Worm (Caenorhabditis elegans) whole organism, L1 larva: ENCODE measurements around the gene B0252.8.

ENCODE experiments used
- C16A3.4 ChIP-seq: fragments of 150-350 bp; optimal IDR thresholded peaks from 2 replicates; lab custom pipeline; 2014; ENCODE audit warnings: missing biosample characterization, missing genetic modification characterization
- aha-1 ChIP-seq: fragments of 150-350 bp; optimal IDR thresholded peaks from 2 replicates; lab custom pipeline; 2014; ENCODE audit warnings: missing biosample characterization, missing genetic modification characterization
- alr-1 ChIP-seq: fragments of 200-800 bp; sonication (Bioruptor generic); optimal IDR thresholded peaks from 2 replicates; lab custom pipeline; 2018; ENCODE audit warnings: borderline replicate concordance, mild to moderate bottlenecking, missing genetic modification characterization, missing compliant biosample characterization
- aly-2 ChIP-seq: fragments of 150-350 bp; optimal IDR thresholded peaks from 2 replicates; lab custom pipeline; 2014; ENCODE audit warnings: missing biosample characterization, missing genetic modification characterization
- ama-1 ChIP-seq: fragments of 150-350 bp; optimal IDR thresholded peaks from 2 replicates; lab custom pipeline; 2014
- ceh-63 ChIP-seq: fragments of 200-800 bp; sonication (Bioruptor generic); optimal IDR thresholded peaks from 2 replicates; lab custom pipeline; 2018; ENCODE audit warnings: mild to moderate bottlenecking, missing genetic modification characterization, missing compliant biosample characterization
- ceh-8 ChIP-seq: fragments of 200-800 bp; sonication (Bioruptor generic); optimal IDR thresholded peaks from 2 replicates; lab custom pipeline; 2018; ENCODE audit warnings: mild to moderate bottlenecking, missing genetic modification characterization, moderate library complexity, missing compliant biosample characterization
- ceh-82 ChIP-seq, 3 experiments: fragments of 150-350 bp in 1 of 3; sonication (generic microtip) in 2 of 3; optimal IDR thresholded peaks; 2 replicates each; lab custom pipeline; 2014 to 2017; ENCODE audit warnings: missing biosample characterization in 3 of 3, missing genetic modification characterization in 3 of 3
- ceh-88 ChIP-seq: fragments of 200-800 bp; sonication (Bioruptor generic); IDR thresholded peaks from 2 replicates; pipeline ENCODE4 v1.3.6; 2022; ENCODE audit warnings: missing genetic modification characterization, missing compliant biosample characterization
- ceh-90 ChIP-seq: sonication (generic microtip); optimal IDR thresholded peaks from 2 replicates; lab custom pipeline; 2016; ENCODE audit warnings: missing genetic modification characterization, missing compliant biosample characterization
- dpl-1 ChIP-seq, 3 experiments: fragments of 150-350 bp in 2 of 3; sonication (generic microtip) in 1 of 3; optimal IDR thresholded peaks; 2 replicates each; lab custom pipeline; 2014 to 2017; ENCODE audit warnings: missing biosample characterization in 3 of 3, missing genetic modification characterization in 3 of 3, missing genetic modification reagents in 3 of 3
- dsc-1 ChIP-seq: sonication (generic microtip); optimal IDR thresholded peaks from 2 replicates; lab custom pipeline; 2016; ENCODE audit warnings: mild to moderate bottlenecking, missing genetic modification characterization, missing compliant biosample characterization
- efl-1 ChIP-seq, 4 experiments: fragments of 150-350 bp; optimal IDR thresholded peaks in 3 of 4; peaks in 1 of 4; 1 replicate in 1 of 4; 2 replicates in 3 of 4; lab custom pipeline; 2014; ENCODE audit warnings: missing biosample characterization in 2 of 4, missing genetic modification characterization in 2 of 4, missing genetic modification reagents in 2 of 4
- efl-3 ChIP-seq: fragments of 200-800 bp; sonication (Bioruptor generic); optimal IDR thresholded peaks from 2 replicates; lab custom pipeline; 2018; ENCODE audit warnings: mild to moderate bottlenecking, missing genetic modification characterization, missing compliant biosample characterization
- egl-27 ChIP-seq, 2 experiments: fragments of 150-350 bp in 1 of 2; sonication (generic microtip); optimal IDR thresholded peaks; 3 replicates each; lab custom pipeline; 2017 to 2018; ENCODE audit warnings: missing biosample characterization in 2 of 2, missing genetic modification characterization in 2 of 2, missing genetic modification reagents in 2 of 2
- elt-3 ChIP-seq, 6 experiments: fragments of 150-350 bp in 1 of 6; sonication (generic microtip); optimal IDR thresholded peaks; 2 replicates each; lab custom pipeline; 2017 to 2018; ENCODE audit warnings: missing biosample characterization in 6 of 6, missing genetic modification characterization in 6 of 6, inconsistent platforms in 1 of 6
- fos-1 ChIP-seq: fragments of 150-350 bp; optimal IDR thresholded peaks from 2 replicates; lab custom pipeline; 2014; ENCODE audit warnings: missing biosample characterization, missing genetic modification characterization
- grh-1 ChIP-seq: fragments of 200-800 bp; sonication (Bioruptor generic); IDR thresholded peaks from 2 replicates; pipeline ENCODE4 v1.3.6; 2022; ENCODE audit warnings: missing genetic modification reagents, missing genetic modification characterization, missing compliant biosample characterization
- hlh-17 ChIP-seq: fragments of 200-800 bp; sonication (Bioruptor generic); optimal IDR thresholded peaks from 2 replicates; lab custom pipeline; 2018; ENCODE audit warnings: missing genetic modification characterization, mild to moderate bottlenecking, missing compliant biosample characterization, moderate library complexity, borderline replicate concordance
- hpl-2 ChIP-seq: fragments of 150-350 bp; optimal IDR thresholded peaks from 2 replicates; lab custom pipeline; 2014; ENCODE audit warnings: missing biosample characterization, missing genetic modification reagents, missing genetic modification characterization
- irx-1 ChIP-seq: sonication (generic microtip); optimal IDR thresholded peaks from 2 replicates; lab custom pipeline; 2016; ENCODE audit warnings: missing genetic modification characterization, missing compliant biosample characterization
- isw-1 ChIP-seq: fragments of 200-800 bp; sonication (Bioruptor generic); IDR thresholded peaks from 2 replicates; pipeline ENCODE4 v1.3.6; 2022; ENCODE audit warnings: missing genetic modification characterization, missing compliant biosample characterization
- jun-1 ChIP-seq: fragments of 150-350 bp; optimal IDR thresholded peaks from 2 replicates; lab custom pipeline; 2014; ENCODE audit warnings: missing biosample characterization, missing genetic modification reagents, missing genetic modification characterization
- lin-13 ChIP-seq: fragments of 150-350 bp; optimal IDR thresholded peaks from 2 replicates; lab custom pipeline; 2014; ENCODE audit warnings: missing biosample characterization, missing genetic modification reagents, missing genetic modification characterization
- lin-35 ChIP-seq, 2 experiments: fragments of 150-350 bp; optimal IDR thresholded peaks; 2 replicates each; lab custom pipeline; 2014; ENCODE audit warnings: missing biosample characterization in 2 of 2, missing genetic modification characterization in 2 of 2, missing genetic modification reagents in 2 of 2
- lir-3 ChIP-seq: sonication (generic microtip); optimal IDR thresholded peaks from 2 replicates; lab custom pipeline; 2016; ENCODE audit warnings: mild to moderate bottlenecking, missing genetic modification characterization, moderate library complexity, missing compliant biosample characterization; ENCODE audit not compliant: poor library complexity
- mef-2 ChIP-seq: fragments of 150-350 bp; optimal IDR thresholded peaks from 2 replicates; lab custom pipeline; 2014; ENCODE audit warnings: missing biosample characterization, missing genetic modification characterization
- mep-1 ChIP-seq: fragments of 150-350 bp; optimal IDR thresholded peaks from 2 replicates; lab custom pipeline; 2014; ENCODE audit warnings: missing biosample characterization, missing genetic modification characterization
- nhr-12 ChIP-seq: sonication (generic microtip); optimal IDR thresholded peaks from 2 replicates; lab custom pipeline; 2017; ENCODE audit warnings: missing biosample characterization, missing genetic modification characterization
- nhr-20 ChIP-seq: sonication (generic microtip); optimal IDR thresholded peaks from 2 replicates; lab custom pipeline; 2016; ENCODE audit warnings: mild to moderate bottlenecking, missing genetic modification characterization, missing compliant biosample characterization
- nhr-47 ChIP-seq: sonication (generic microtip); optimal IDR thresholded peaks from 2 replicates; lab custom pipeline; 2016; ENCODE audit warnings: mild to moderate bottlenecking, missing genetic modification characterization, moderate library complexity, missing compliant biosample characterization
- nhr-71 ChIP-seq: sonication (generic microtip); optimal IDR thresholded peaks from 2 replicates; lab custom pipeline; 2016; ENCODE audit warnings: mild to moderate bottlenecking, missing genetic modification characterization, moderate library complexity, missing compliant biosample characterization
- nhr-77 ChIP-seq: fragments of 150-350 bp; optimal IDR thresholded peaks from 2 replicates; lab custom pipeline; 2014; ENCODE audit warnings: missing biosample characterization, missing genetic modification characterization
- nhr-85 ChIP-seq: sonication (generic microtip); peaks from one replicate; lab custom pipeline; 2016; ENCODE audit warnings: missing genetic modification characterization, inconsistent platforms, missing compliant biosample characterization
- nhr-90 ChIP-seq: sonication (generic microtip); optimal IDR thresholded peaks from 2 replicates; lab custom pipeline; 2016; ENCODE audit warnings: mild to moderate bottlenecking, missing genetic modification characterization, missing compliant biosample characterization; ENCODE audit not compliant: poor library complexity
- pqm-1 ChIP-seq: sonication (generic microtip); optimal IDR thresholded peaks from 3 replicates; lab custom pipeline; 2017; ENCODE audit warnings: missing biosample characterization, missing genetic modification characterization
- skn-1 ChIP-seq: fragments of 150-350 bp; optimal IDR thresholded peaks from 2 replicates; lab custom pipeline; 2014; ENCODE audit warnings: missing biosample characterization, missing genetic modification characterization
- sox-4 ChIP-seq: sonication (generic microtip); optimal IDR thresholded peaks from 2 replicates; lab custom pipeline; 2016; ENCODE audit warnings: missing genetic modification characterization, missing compliant biosample characterization
- sup-37 ChIP-seq: fragments of 200-800 bp; sonication (Bioruptor generic); optimal IDR thresholded peaks from 2 replicates; lab custom pipeline; 2018; ENCODE audit warnings: mild to moderate bottlenecking, missing genetic modification characterization, missing compliant biosample characterization
- swsn-7 ChIP-seq: sonication (generic microtip); optimal IDR thresholded peaks from 2 replicates; lab custom pipeline; 2016; ENCODE audit warnings: missing genetic modification characterization, missing compliant biosample characterization
- tbx-2 ChIP-seq: sonication (generic microtip); optimal IDR thresholded peaks from 2 replicates; lab custom pipeline; 2016; ENCODE audit warnings: missing genetic modification characterization, missing compliant biosample characterization
- tlp-1 ChIP-seq: fragments of 150-350 bp; optimal IDR thresholded peaks from 2 replicates; lab custom pipeline; 2014; ENCODE audit warnings: missing biosample characterization, missing genetic modification characterization
- vab-15 ChIP-seq: sonication (generic microtip); optimal IDR thresholded peaks from 2 replicates; lab custom pipeline; 2017; ENCODE audit warnings: missing genotype, mild to moderate bottlenecking, missing genetic modification characterization, missing compliant biosample characterization
- zip-4 ChIP-seq: fragments of 200-800 bp; sonication (Bioruptor generic); optimal IDR thresholded peaks from 2 replicates; lab custom pipeline; 2018; ENCODE audit warnings: mild to moderate bottlenecking, missing genetic modification characterization, moderate library complexity, missing compliant biosample characterization
- ztf-4 ChIP-seq: fragments of 150-350 bp; optimal IDR thresholded peaks from 2 replicates; lab custom pipeline; 2014; ENCODE audit warnings: missing biosample characterization, missing genetic modification characterization

Gene B0252.8

DNA sequence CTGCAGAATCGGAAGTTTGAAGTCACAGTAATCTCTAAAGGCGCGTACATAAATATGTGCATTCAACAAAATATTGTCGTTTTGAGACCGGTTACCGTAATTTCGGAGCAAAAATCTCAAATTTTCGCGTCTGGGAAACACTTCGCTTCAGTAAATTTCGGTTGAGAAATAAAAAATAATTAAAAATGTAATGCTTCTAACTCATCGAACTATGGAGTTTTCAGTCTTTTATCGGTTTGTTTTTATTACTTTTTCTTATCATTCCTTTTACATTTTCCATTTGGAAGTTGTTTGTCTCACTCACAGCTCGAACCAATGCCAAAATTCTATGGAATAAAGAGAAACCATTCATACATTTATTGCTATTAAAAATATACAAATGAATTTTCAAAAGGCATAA, 27.8 kb upstream of the B0252.8 start (continued):
- no peak for TF ChIP-seq ceh-82 (tag; optimal IDR thresholded peaks at IDR 0.05; lab: Kevin White, UChicago)
- peak; percentile 59 for TF ChIP-seq ceh-88 (GFP tag; lab: Robert Waterston, UW)
- TF ChIP-seq ceh-8 = no peak
- peak; percentile 39 for TF ChIP-seq C16A3.4
- TF ChIP-seq swsn-7 = peak; percentile 40
- no peak for TF ChIP-seq tlp-1
- TF ChIP-seq dpl-1 (GFP tag; optimal IDR thresholded peaks at IDR 0.05; lab: Kevin White, UChicago) = peak in 1 of 3 experiments; percentile 18
- no peak for TF ChIP-seq efl-3
- TF ChIP-seq ceh-90 (tag; lab: Kevin White, UChicago) = no peak

- peak in 1 of 2 experiments; percentile 9 for TF ChIP-seq lin-35 (GFP tag; optimal IDR thresholded peaks at IDR 0.05; lab: Kevin White, UChicago)
- no peak for TF ChIP-seq efl-1 (optimal IDR thresholded peaks at IDR 0.05; lab: Kevin White, UChicago)
- peak in 1 of 2 experiments; percentile 90 for TF ChIP-seq efl-1 (GFP tag; optimal IDR thresholded peaks at IDR 0.05 in 1 of 2; lab: Kevin White, UChicago)
- peak; percentile 17 for TF ChIP-seq lin-13 (GFP tag; lab: Kevin White, UChicago)
- peak; percentile 57 for TF ChIP-seq hpl-2 (GFP tag; lab: Kevin White, UChicago)
- TF ChIP-seq ama-1 (lab: Kevin White, UChicago) = no peak
- TF ChIP-seq nhr-20 = peak; percentile 11
- no peak for TF ChIP-seq dsc-1 (tag; lab: Kevin White, UChicago)
- no peak for TF ChIP-seq sox-4 (tag; lab: Kevin White, UChicago)
- peak; percentile 8 for TF ChIP-seq skn-1 (tag; lab: Kevin White, UChicago)
- no peak for TF ChIP-seq vab-15
- no peak for TF ChIP-seq alr-1 (tag; lab: Kevin White, UChicago)
- no peak for TF ChIP-seq fos-1 (tag; lab: Kevin White, UChicago)
- no peak for TF ChIP-seq efl-3
- TF ChIP-seq irx-1 = no peak
- peak; percentile 72 for TF ChIP-seq nhr-85 (tag; lab: Kevin White, UChicago)
- peak; percentile 23 for TF ChIP-seq tbx-2
- peak; percentile 9 for TF ChIP-seq lir-3 (tag; lab: Kevin White, UChicago)
- TF ChIP-seq ztf-4 (tag; lab: Kevin White, UChicago) = peak; percentile 39
These were observed 27.0 kb upstream of the B0252.8 start for ce11 chrII:6888661-6889579.

DNA sequence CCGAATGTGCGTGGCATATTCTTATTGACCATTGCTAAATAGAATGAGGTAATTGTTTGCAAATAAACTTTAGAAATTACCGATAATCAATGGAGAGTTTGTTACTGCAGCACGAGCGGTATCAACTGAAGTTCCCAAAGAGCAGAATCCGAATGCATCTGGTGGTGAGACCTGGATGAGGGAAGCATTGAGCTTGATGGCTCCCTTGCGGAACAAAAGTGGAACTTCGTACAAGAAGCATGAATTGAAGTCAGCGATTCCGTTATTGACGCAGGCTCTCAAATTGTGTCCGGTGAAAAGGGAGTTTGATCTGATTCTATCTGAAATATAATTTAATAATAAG, 26.4 kb upstream of the B0252.8 start:
- no peak for TF ChIP-seq nhr-12 (tag; lab: Kevin White, UChicago)
- TF ChIP-seq sup-37 (GFP tag; lab: Kevin White, UChicago) = no peak
- TF ChIP-seq ceh-63 (GFP tag; lab: Kevin White, UChicago) = no peak
- TF ChIP-seq egl-27 (tag; optimal IDR thresholded peaks at IDR 0.05; lab: Kevin White, UChicago) = no peak
- no peak for TF ChIP-seq isw-1 (GFP tag; lab: Robert Waterston, UW)
- peak in 1 of 2 experiments; percentile 35 for TF ChIP-seq lin-35 (GFP tag; optimal IDR thresholded peaks at IDR 0.05; lab: Kevin White, UChicago)
- no peak for TF ChIP-seq aly-2 (tag; lab: Kevin White, UChicago)
- TF ChIP-seq mef-2 (tag; lab: Kevin White, UChicago) = no peak
- TF ChIP-seq vab-15 = no peak
- TF ChIP-seq nhr-71 = peak; percentile 36
- TF ChIP-seq pqm-1 (tag; lab: Kevin White, UChicago) = no peak
- TF ChIP-seq zip-4 = peak; percentile 40
- TF ChIP-seq grh-1 (GFP tag; lab: Robert Waterston, UW) = no peak
- no peak for TF ChIP-seq aha-1
- TF ChIP-seq skn-1 (tag; lab: Kevin White, UChicago) = no peak
- no peak for TF ChIP-seq nhr-90 (tag; lab: Kevin White, UChicago)
- TF ChIP-seq hlh-17 = no peak
- no peak for TF ChIP-seq dsc-1 (tag; lab: Kevin White, UChicago)
- TF ChIP-seq ama-1 (lab: Kevin White, UChicago) = peak; percentile 40
- TF ChIP-seq nhr-77 = no peak
- no peak for TF ChIP-seq lir-3 (tag; lab: Kevin White, UChicago)
- TF ChIP-seq jun-1 (tag; lab: Kevin White, UChicago) = no peak
- TF ChIP-seq mep-1 (tag; lab: Kevin White, UChicago) = no peak
- no peak for TF ChIP-seq C16A3.4
- TF ChIP-seq elt-3 (tag; optimal IDR thresholded peaks at IDR 0.05; lab: Kevin White, UChicago) = no peak
- no peak for TF ChIP-seq lin-13 (GFP tag; lab: Kevin White, UChicago)
- peak; percentile 24 for TF ChIP-seq nhr-47
